Fruit fly (Drosophila melanogaster) whole organism, embryonic: ENCODE measurements around the gene Cdk5alpha.

Experiments
- Atf6 ChIP-seq: fragments of 200-800 bp; sonication (Bioruptor generic); IDR thresholded peaks from 2 replicates; pipeline ENCODE4 v1.3.6; 2022; ENCODE audit warnings: missing biosample characterization, missing genetic modification characterization
- CG10366 ChIP-seq: fragments of 200-800 bp; sonication (Bioruptor generic); IDR thresholded peaks from 2 replicates; pipeline ENCODE4 v1.3.6; 2022; ENCODE audit warnings: missing biosample characterization, missing genetic modification characterization
- CG10654 ChIP-seq: fragments of 200-800 bp; sonication (Bioruptor generic); optimal IDR thresholded peaks from 2 replicates; lab custom pipeline; 2016; ENCODE audit warnings: missing biosample characterization, missing genetic modification characterization
- CG11093 ChIP-seq: fragments of 200-800 bp; sonication (Bioruptor generic); IDR thresholded peaks from 3 replicates; pipeline ENCODE4 v1.3.6; 2022; ENCODE audit warnings: missing biosample characterization, missing genetic modification characterization
- CG11398 ChIP-seq: fragments of 200-800 bp; sonication (Bioruptor generic); optimal IDR thresholded peaks from 2 replicates; lab custom pipeline; 2016; ENCODE audit warnings: missing biosample characterization, missing genetic modification characterization
- CG11456 ChIP-seq: fragments of 200-800 bp; sonication (Bioruptor generic); IDR thresholded peaks from 3 replicates; pipeline ENCODE4 v1.3.6; 2022; ENCODE audit warnings: missing biosample characterization, missing genetic modification characterization
- CG13775 ChIP-seq: fragments of 200-800 bp; sonication (Bioruptor generic); optimal IDR thresholded peaks from 3 replicates; lab custom pipeline; 2017; ENCODE audit warnings: missing biosample characterization, mild to moderate bottlenecking, missing genetic modification characterization
- CG1529 ChIP-seq: fragments of 200-800 bp; sonication (Bioruptor generic); optimal IDR thresholded peaks from 3 replicates; lab custom pipeline; 2018; ENCODE audit warnings: missing biosample characterization, missing genetic modification characterization
- CG15696 ChIP-seq: fragments of 200-800 bp; sonication (Bioruptor generic); optimal IDR thresholded peaks from 2 replicates; lab custom pipeline; 2019; ENCODE audit warnings: missing biosample characterization, mild to moderate bottlenecking, missing genetic modification characterization, moderate library complexity
- CG16813 ChIP-seq: fragments of 200-800 bp; sonication (Bioruptor generic); IDR thresholded peaks from 3 replicates; pipeline ENCODE4 v1.3.6; 2022; ENCODE audit warnings: missing biosample characterization, missing genetic modification characterization; ENCODE audit not compliant: partially characterized antibody
- CG16815 ChIP-seq: fragments of 200-800 bp; sonication (Bioruptor generic); optimal IDR thresholded peaks from 3 replicates; lab custom pipeline; 2017; ENCODE audit warnings: missing biosample characterization, mild to moderate bottlenecking, missing genetic modification characterization
- CG16863 ChIP-seq: fragments of 200-800 bp; sonication (Bioruptor generic); optimal IDR thresholded peaks from 3 replicates; lab custom pipeline; 2016; ENCODE audit warnings: missing biosample characterization, missing genetic modification characterization
- CG2116 ChIP-seq: fragments of 200-800 bp; sonication (Bioruptor generic); optimal IDR thresholded peaks from 3 replicates; lab custom pipeline; 2018; ENCODE audit warnings: missing biosample characterization, mild to moderate bottlenecking, missing genetic modification characterization
- CG32767 ChIP-seq: fragments of 200-800 bp; sonication (Bioruptor generic); IDR thresholded peaks from 2 replicates; pipeline ENCODE4 v1.3.6; 2022; ENCODE audit warnings: missing biosample characterization, missing genetic modification characterization
- CG33557 ChIP-seq: fragments of 200-800 bp; sonication (Bioruptor generic); optimal IDR thresholded peaks from 2 replicates; lab custom pipeline; 2019; ENCODE audit warnings: missing biosample characterization, mild to moderate bottlenecking, missing genetic modification characterization, moderate library complexity
- CG3995 ChIP-seq: fragments of 200-800 bp; sonication (Bioruptor generic); optimal IDR thresholded peaks from 3 replicates; lab custom pipeline; 2016; ENCODE audit warnings: missing biosample characterization, missing genetic modification characterization
- CG4730 ChIP-seq: fragments of 200-800 bp; sonication (Bioruptor generic); IDR thresholded peaks from 2 replicates; pipeline ENCODE4 v1.3.6; 2022; ENCODE audit warnings: missing biosample characterization, missing genetic modification characterization
- CG4820 ChIP-seq: fragments of 200-800 bp; sonication (Bioruptor generic); optimal IDR thresholded peaks from 3 replicates; lab custom pipeline; 2016; ENCODE audit warnings: missing biosample characterization, missing genetic modification characterization
- CG7963 ChIP-seq: fragments of 200-800 bp; sonication (Bioruptor generic); IDR thresholded peaks from 3 replicates; pipeline ENCODE4 v1.3.6; 2022; ENCODE audit warnings: missing biosample characterization, missing genetic modification characterization; ENCODE audit not compliant: partially characterized antibody
- CG8924 ChIP-seq: fragments of 200-800 bp; optimal IDR thresholded peaks from 3 replicates; lab custom pipeline; 2019; ENCODE audit warnings: missing biosample characterization, mild to moderate bottlenecking, missing genetic modification characterization, moderate library complexity
- Dek ChIP-seq: fragments of 200-800 bp; sonication (Bioruptor generic); optimal IDR thresholded peaks from 3 replicates; lab custom pipeline; 2019; ENCODE audit warnings: missing biosample characterization, mild to moderate bottlenecking, missing genetic modification characterization, moderate library complexity
- E2f1 ChIP-seq: fragments of 200-800 bp; sonication (Bioruptor generic); IDR thresholded peaks from 2 replicates; pipeline ENCODE4 v1.3.6; 2022; ENCODE audit warnings: missing biosample characterization, missing genetic modification characterization
- HLH4C ChIP-seq: fragments of 200-800 bp; sonication (Bioruptor generic); IDR thresholded peaks from 3 replicates; pipeline ENCODE4 v1.3.6; 2022; ENCODE audit warnings: missing biosample characterization, missing genetic modification characterization; ENCODE audit not compliant: partially characterized antibody
- MBD-R2 ChIP-seq: fragments of 200-800 bp; sonication (Bioruptor generic); IDR thresholded peaks from 2 replicates; pipeline ENCODE4 v1.3.6; 2022; ENCODE audit warnings: missing biosample characterization, missing genetic modification characterization
- Mes4 ChIP-seq: fragments of 200-800 bp; sonication (Bioruptor generic); optimal IDR thresholded peaks from 2 replicates; lab custom pipeline; 2016; ENCODE audit warnings: missing biosample characterization, missing genetic modification characterization
- Mrtf ChIP-seq: fragments of 200-800 bp; sonication (Bioruptor generic); IDR thresholded peaks from 3 replicates; pipeline ENCODE4 v1.3.6; 2022; ENCODE audit warnings: missing biosample characterization, missing genetic modification characterization
- Optix ChIP-seq: fragments of 200-800 bp; sonication (Bioruptor generic); IDR thresholded peaks from 3 replicates; pipeline ENCODE4 v1.3.6; 2022; ENCODE audit warnings: missing biosample characterization, missing genetic modification characterization
- Trl ChIP-seq, 3 experiments: fragments of >200 bp in 2 of 3; fragments of 200-800 bp in 1 of 3; sonication (Bioruptor generic) in 1 of 3; optimal IDR thresholded peaks; 2 replicates in 1 of 3; 3 replicates in 2 of 3; lab custom pipeline; 2016 to 2017; ENCODE audit warnings: missing biosample characterization in 1 of 3, missing genetic modification characterization in 1 of 3
- bbx ChIP-seq: fragments of 200-800 bp; sonication (Bioruptor generic); IDR thresholded peaks from 2 replicates; pipeline ENCODE4 v1.3.6; 2022; ENCODE audit warnings: missing biosample characterization, missing genetic modification characterization; ENCODE audit not compliant: partially characterized antibody
- caup ChIP-seq: fragments of 200-800 bp; sonication (Bioruptor generic); optimal IDR thresholded peaks from 3 replicates; lab custom pipeline; 2017; ENCODE audit warnings: missing biosample characterization, mild to moderate bottlenecking, missing genetic modification characterization, moderate library complexity; ENCODE audit not compliant: severe bottlenecking
- ci ChIP-seq: fragments of 200-800 bp; sonication (Bioruptor generic); IDR thresholded peaks from 3 replicates; pipeline ENCODE4 v1.3.6; 2022; ENCODE audit warnings: missing biosample characterization, missing genetic modification characterization
- crp ChIP-seq, 2 experiments: fragments of 200-800 bp; sonication (Bioruptor generic); optimal IDR thresholded peaks; 2 replicates in 1 of 2; 3 replicates in 1 of 2; lab custom pipeline; 2017; ENCODE audit warnings: missing biosample characterization in 2 of 2, missing genetic modification characterization in 2 of 2, mild to moderate bottlenecking in 1 of 2, moderate library complexity in 1 of 2
- danr ChIP-seq: fragments of 200-800 bp; sonication (Bioruptor generic); IDR thresholded peaks from 2 replicates; pipeline ENCODE4 v1.3.6; 2022; ENCODE audit warnings: missing biosample characterization, missing genetic modification characterization
- emc ChIP-seq: fragments of 200-800 bp; sonication (Bioruptor generic); optimal IDR thresholded peaks from 2 replicates; lab custom pipeline; 2016; ENCODE audit warnings: missing biosample characterization, missing genetic modification characterization
- gfzf ChIP-seq: fragments of 200-800 bp; sonication (Bioruptor generic); optimal IDR thresholded peaks from 2 replicates; lab custom pipeline; 2016; ENCODE audit warnings: missing biosample characterization, mild to moderate bottlenecking, missing genetic modification characterization, moderate library complexity
- grn ChIP-seq: fragments of 200-800 bp; sonication (Bioruptor generic); optimal IDR thresholded peaks from 3 replicates; lab custom pipeline; 2017; ENCODE audit warnings: missing biosample characterization, missing genetic modification characterization
- hb ChIP-seq: fragments of 200-800 bp; sonication (Bioruptor generic); IDR thresholded peaks from 3 replicates; pipeline ENCODE4 v1.3.6; 2022; ENCODE audit warnings: missing biosample characterization, missing genetic modification characterization; ENCODE audit not compliant: partially characterized antibody
- lov ChIP-seq, 2 experiments: fragments of 200-800 bp in 1 of 2; fragments of >200 bp in 1 of 2; sonication (Bioruptor generic) in 1 of 2; IDR thresholded peaks in 1 of 2; optimal IDR thresholded peaks in 1 of 2; 2 replicates in 1 of 2; 3 replicates in 1 of 2; pipeline versions ENCODE4 v1.3.6 to Lab custom; 2017 to 2022; ENCODE audit warnings: missing biosample characterization in 1 of 2, missing genetic modification characterization in 1 of 2
- mam ChIP-seq: fragments of 200-800 bp; sonication (Bioruptor generic); optimal IDR thresholded peaks from 3 replicates; lab custom pipeline; 2016; ENCODE audit warnings: missing biosample characterization, missing genetic modification characterization
- mirr ChIP-seq: fragments of 200-800 bp; sonication (Bioruptor generic); optimal IDR thresholded peaks from 3 replicates; lab custom pipeline; 2018; ENCODE audit warnings: missing biosample characterization, mild to moderate bottlenecking, missing genetic modification characterization
- otp ChIP-seq: fragments of 200-800 bp; sonication (Bioruptor generic); IDR thresholded peaks from 3 replicates; pipeline ENCODE4, ENCODE4 v1.3.6; 2022; ENCODE audit warnings: missing biosample characterization, missing genetic modification characterization
- ranshi ChIP-seq: fragments of 200-800 bp; sonication (Bioruptor generic); IDR thresholded peaks from 2 replicates; pipeline ENCODE4 v1.3.6; 2022; ENCODE audit warnings: missing biosample characterization, missing genetic modification characterization
- ro ChIP-seq: fragments of 200-800 bp; sonication (Bioruptor generic); IDR thresholded peaks from 2 replicates; pipeline ENCODE4 v1.3.6; 2022; ENCODE audit warnings: missing biosample characterization, missing genetic modification characterization
- seq ChIP-seq: fragments of 200-800 bp; sonication (Bioruptor generic); IDR thresholded peaks from 2 replicates; pipeline ENCODE4 v1.3.6; 2022; ENCODE audit warnings: missing biosample characterization, missing genetic modification characterization
- so ChIP-seq: fragments of 200-800 bp; sonication (Bioruptor generic); IDR thresholded peaks from 3 replicates; pipeline ENCODE4 v1.3.6; 2022; ENCODE audit warnings: missing biosample characterization, missing genetic modification characterization
- sr ChIP-seq: fragments of 200-800 bp; sonication (Bioruptor generic); IDR thresholded peaks from 3 replicates; pipeline ENCODE4 v1.3.6; 2022; ENCODE audit warnings: missing biosample characterization, missing genetic modification characterization
- unpg ChIP-seq: fragments of 200-800 bp; sonication (Bioruptor generic); optimal IDR thresholded peaks from 3 replicates; lab custom pipeline; 2018; ENCODE audit warnings: missing biosample characterization, mild to moderate bottlenecking, missing genetic modification characterization, moderate library complexity
- wor ChIP-seq: fragments of 200-800 bp; sonication (Bioruptor generic); IDR thresholded peaks from 2 replicates; pipeline ENCODE4 v1.3.6; 2022; ENCODE audit warnings: missing biosample characterization, missing genetic modification characterization
- yki ChIP-seq: fragments of >200 bp; optimal IDR thresholded peaks from 3 replicates; lab custom pipeline; 2018

Cdk5alpha gene

DNA sequence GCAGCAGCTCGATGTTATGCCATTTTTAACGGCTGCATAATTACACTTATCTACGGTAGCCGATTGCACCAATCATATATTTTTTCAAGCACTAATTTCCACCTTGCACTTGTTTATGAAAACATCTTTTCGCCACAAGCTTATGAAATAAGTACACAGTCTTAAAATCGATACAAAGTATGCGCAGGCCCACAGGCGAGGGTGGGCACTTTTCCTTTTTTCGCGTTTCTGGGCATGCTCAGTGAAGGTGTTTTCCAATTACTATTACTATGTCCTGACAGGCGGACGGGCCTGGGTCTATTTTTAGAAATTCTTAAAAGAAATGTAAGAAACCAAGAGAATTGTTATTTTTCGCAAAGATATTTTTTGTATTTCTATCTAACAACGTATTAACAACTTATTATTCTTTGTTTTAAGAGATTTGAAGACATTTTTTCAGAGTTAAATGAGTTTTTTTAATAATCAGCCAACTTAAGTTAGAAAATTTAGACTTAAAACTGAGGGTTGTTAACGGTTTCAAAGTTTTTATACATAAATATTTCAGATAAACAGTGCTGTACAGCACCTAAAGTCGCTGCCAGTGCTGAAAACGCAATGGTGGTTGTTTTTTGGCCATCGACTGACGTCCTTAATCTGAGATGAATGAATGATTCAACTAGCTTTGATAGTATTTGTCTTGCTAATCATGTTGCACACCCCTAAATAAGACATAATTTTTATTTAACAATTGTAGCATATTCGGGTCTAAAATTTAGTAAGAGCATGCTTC, at the start of gene Cdk5alpha (continued):
- no peak for TF ChIP-seq lov (optimal IDR thresholded peaks at IDR 0.05; lab: Kevin White, UChicago)
- TF ChIP-seq lov (GFP tag; IDR thresholded peaks at IDR 0.05; lab: Robert Waterston, UW), result no peak
- TF ChIP-seq Optix (GFP tag; lab: Robert Waterston, UW), result no peak
- no peak for TF ChIP-seq CG11456 (GFP tag; lab: Robert Waterston, UW)
- no peak for TF ChIP-seq CG1529 (GFP tag; lab: Kevin White, UChicago)
- TF ChIP-seq CG15696 (tag; lab: Kevin White, UChicago), result no peak
- no peak for TF ChIP-seq Mes4 (GFP tag; lab: Kevin White, UChicago)
- TF ChIP-seq bbx (GFP tag; lab: Robert Waterston, UW), result peak; percentile 29
- TF ChIP-seq seq (GFP tag; lab: Robert Waterston, UW), result peak; percentile 85
- TF ChIP-seq MBD-R2 (GFP tag; lab: Robert Waterston, UW), result no peak
- TF ChIP-seq CG4730 (GFP tag; lab: Robert Waterston, UW), result no peak
- no peak for TF ChIP-seq crp (GFP tag; optimal IDR thresholded peaks at IDR 0.05; lab: Kevin White, UChicago)
- TF ChIP-seq grn (GFP tag; lab: Kevin White, UChicago), result peak; percentile 24
- no peak for TF ChIP-seq emc (GFP tag; lab: Kevin White, UChicago)
- TF ChIP-seq danr (GFP tag; lab: Robert Waterston, UW), result no peak
- no peak for TF ChIP-seq mirr
- no peak for TF ChIP-seq ci (GFP tag; lab: Robert Waterston, UW)
- TF ChIP-seq CG11398 (GFP tag; lab: Kevin White, UChicago), result no peak
- no peak for TF ChIP-seq CG16813 (GFP tag; lab: Robert Waterston, UW)
- TF ChIP-seq hb (GFP tag; lab: Robert Waterston, UW), result no peak
- TF ChIP-seq CG8924, result no peak
- no peak for TF ChIP-seq otp
- no peak for TF ChIP-seq Trl (optimal IDR thresholded peaks at IDR 0.05; lab: Kevin White, UChicago)
- no peak for TF ChIP-seq Trl (GFP tag; optimal IDR thresholded peaks at IDR 0.05; lab: Kevin White, UChicago)
- no peak for TF ChIP-seq CG10654
- no peak for TF ChIP-seq so (GFP tag; lab: Robert Waterston, UW)
- peak; percentile 18 for TF ChIP-seq CG2116 (GFP tag; lab: Kevin White, UChicago)
- TF ChIP-seq, all 482 proteins: peak for 27

DNA sequence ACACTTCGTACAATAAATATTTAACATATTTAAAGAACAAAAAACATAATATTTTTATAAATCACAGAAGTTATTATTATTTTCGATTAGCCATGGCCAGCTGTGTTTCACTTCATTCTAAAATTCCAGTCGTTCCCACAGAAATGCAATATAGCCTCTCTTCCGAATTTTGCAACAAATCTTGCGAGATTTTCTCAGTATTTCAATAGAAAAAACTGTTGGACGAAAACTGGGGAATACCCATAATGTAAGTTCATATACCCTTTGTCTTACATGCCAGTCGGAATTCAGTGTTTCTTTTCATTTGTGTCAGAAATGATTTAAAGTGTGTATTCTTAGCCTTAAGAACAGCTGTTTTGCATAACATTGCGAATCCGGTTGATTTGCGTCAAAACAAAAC, 45.8 kb upstream of the Cdk5alpha start, which contains the start of the genes CtsL4 and ClpP:
Gene CtsL4 (minus strand): TSS at position 90 of the 400 bp plus-strand sequence.
Gene ClpP (plus strand): TSS at position 288 of the 400 bp plus-strand sequence.
- TF ChIP-seq CG16863 (GFP tag; lab: Kevin White, UChicago) (no peak), sr (no peak), ranshi (GFP tag; lab: Robert Waterston, UW) (no peak), CG33557 (GFP tag; lab: Kevin White, UChicago) (peak; percentile 36), mam (GFP tag; lab: Kevin White, UChicago) (peak; percentile 47), caup (GFP tag; lab: Kevin White, UChicago) (no peak), wor (GFP tag; lab: Robert Waterston, UW) (no peak), CG16815 (GFP tag; lab: Kevin White, UChicago) (no peak), yki (lab: Kevin White, UChicago) (no peak), CG7963 (GFP tag; lab: Robert Waterston, UW) (no peak), Atf6 (0 out of 2 replicates have a peak, but pooled peaks have one; percentile 35), unpg (no peak), CG11093 (GFP tag; lab: Robert Waterston, UW) (no peak), ro (GFP tag; lab: Robert Waterston, UW) (no peak), Dek (tag; lab: Kevin White, UChicago) (peak; percentile 33), CG32767 (GFP tag; lab: Robert Waterston, UW) (peak; percentile 66; the same call in 1 of the 2 replicates), CG13775 (peak; percentile 37), MBD-R2 (GFP tag; lab: Robert Waterston, UW) (peak; percentile 95), HLH4C (no peak), E2f1 (GFP tag; lab: Robert Waterston, UW) (no peak), CG3995 (GFP tag; lab: Kevin White, UChicago) (peak; percentile 27), Mrtf (peak; percentile 39; the same call in 1 of the 3 replicates), gfzf (GFP tag; lab: Kevin White, UChicago) (peak; percentile 35), CG10366 (GFP tag; lab: Robert Waterston, UW) (peak; percentile 38; the same call in 1 of the 2 replicates), CG4820 (GFP tag; lab: Kevin White, UChicago) (no peak)
